Worm (Caenorhabditis elegans) whole organism, L3 larva: ENCODE data around the gene nfya-1.

Source experiments
- R02D3.7 ChIP-seq: fragments of 150-350 bp; optimal IDR thresholded peaks from 2 replicates; lab custom pipeline; 2014; ENCODE audit warnings: missing biosample characterization, missing genetic modification characterization
- ZK546.5 ChIP-seq: sonication (generic microtip); optimal IDR thresholded peaks from 2 replicates; lab custom pipeline; 2017; ENCODE audit warnings: missing biosample characterization, missing genetic modification characterization
- aly-2 ChIP-seq: fragments of 150-350 bp; optimal IDR thresholded peaks from 2 replicates; lab custom pipeline; 2014; ENCODE audit warnings: missing biosample characterization, missing genetic modification characterization
- ama-1 ChIP-seq: fragments of 150-350 bp; optimal IDR thresholded peaks from 2 replicates; lab custom pipeline; 2018
- ceh-16 ChIP-seq: sonication (generic microtip); optimal IDR thresholded peaks from 2 replicates; lab custom pipeline; 2017; ENCODE audit warnings: missing biosample characterization, missing genetic modification characterization
- ceh-28 ChIP-seq: fragments of 150-350 bp; optimal IDR thresholded peaks from 2 replicates; lab custom pipeline; 2014; ENCODE audit warnings: missing biosample characterization, missing genetic modification reagents, missing genetic modification characterization
- ceh-82 ChIP-seq: fragments of 150-350 bp; optimal IDR thresholded peaks from 2 replicates; lab custom pipeline; 2014; ENCODE audit warnings: missing biosample characterization, missing genetic modification characterization
- ceh-9 ChIP-seq: sonication (generic microtip); optimal IDR thresholded peaks from 2 replicates; lab custom pipeline; 2018; ENCODE audit warnings: missing biosample characterization, missing genetic modification characterization
- daf-12 ChIP-seq: fragments of 150-350 bp; optimal IDR thresholded peaks from 2 replicates; lab custom pipeline; 2014; ENCODE audit warnings: missing biosample characterization, missing genetic modification reagents, missing genetic modification characterization
- egl-27 ChIP-seq: sonication (generic microtip); optimal IDR thresholded peaks from 4 replicates; lab custom pipeline; 2017; ENCODE audit warnings: missing biosample characterization, missing genetic modification reagents, missing genetic modification characterization
- egl-5 ChIP-seq: fragments of 150-350 bp; optimal IDR thresholded peaks from 2 replicates; lab custom pipeline; 2017; ENCODE audit warnings: missing biosample characterization, missing genetic modification reagents, missing genetic modification characterization, inconsistent platforms
- elt-1 ChIP-seq: fragments of 150-350 bp; optimal IDR thresholded peaks from 2 replicates; lab custom pipeline; 2014; ENCODE audit warnings: missing biosample characterization, missing genetic modification characterization
- elt-2 ChIP-seq: sonication (generic microtip); optimal IDR thresholded peaks from 2 replicates; lab custom pipeline; 2016; ENCODE audit warnings: missing genetic modification reagents, mild to moderate bottlenecking, missing genetic modification characterization, missing compliant biosample characterization
- elt-3 ChIP-seq, 3 experiments: fragments of 150-350 bp in 1 of 3; sonication (generic microtip) in 2 of 3; optimal IDR thresholded peaks; 2 replicates in 2 of 3; 4 replicates in 1 of 3; lab custom pipeline; 2014 to 2017; ENCODE audit warnings: missing biosample characterization in 3 of 3, missing genetic modification characterization in 3 of 3
- eor-1 ChIP-seq, 2 experiments: fragments of 150-350 bp; optimal IDR thresholded peaks; 2 replicates each; lab custom pipeline; 2014 to 2018; ENCODE audit warnings: missing biosample characterization in 2 of 2, missing genetic modification characterization in 2 of 2
- fkh-10 ChIP-seq: sonication (generic microtip); optimal IDR thresholded peaks from 2 replicates; lab custom pipeline; 2017; ENCODE audit warnings: missing biosample characterization, missing genetic modification reagents, missing genetic modification characterization
- fkh-2 ChIP-seq: fragments of 150-350 bp; optimal IDR thresholded peaks from 2 replicates; lab custom pipeline; 2014; ENCODE audit warnings: missing biosample characterization, missing genetic modification reagents, missing genetic modification characterization
- fos-1 ChIP-seq: fragments of 150-350 bp; optimal IDR thresholded peaks from 2 replicates; lab custom pipeline; 2014; ENCODE audit warnings: missing biosample characterization, missing genetic modification characterization
- hmg-11 ChIP-seq: sonication (generic microtip); optimal IDR thresholded peaks from 2 replicates; lab custom pipeline; 2016; ENCODE audit warnings: missing genetic modification characterization, missing compliant biosample characterization
- jun-1 ChIP-seq: fragments of 150-350 bp; optimal IDR thresholded peaks from 2 replicates; lab custom pipeline; 2014; ENCODE audit warnings: missing biosample characterization, missing genetic modification reagents, missing genetic modification characterization
- lin-15B ChIP-seq: fragments of 150-350 bp; optimal IDR thresholded peaks from 2 replicates; lab custom pipeline; 2014; ENCODE audit warnings: missing biosample characterization, missing genetic modification characterization
- lin-39 ChIP-seq: fragments of 150-350 bp; optimal IDR thresholded peaks from 2 replicates; lab custom pipeline; 2018; ENCODE audit warnings: missing biosample characterization, missing genetic modification reagents, missing genetic modification characterization
- lsy-12 ChIP-seq: sonication (generic microtip); optimal IDR thresholded peaks from 2 replicates; lab custom pipeline; 2016; ENCODE audit warnings: mild to moderate bottlenecking, missing genetic modification characterization, missing compliant biosample characterization
- mdl-1 ChIP-seq: fragments of 150-350 bp; optimal IDR thresholded peaks from 2 replicates; lab custom pipeline; 2014; ENCODE audit warnings: missing biosample characterization, missing genetic modification characterization
- mml-1 ChIP-seq: fragments of 150-350 bp; sonication (generic microtip); optimal IDR thresholded peaks from 3 replicates; lab custom pipeline; 2014; ENCODE audit warnings: missing biosample characterization, missing genetic modification characterization
- nfya-1 ChIP-seq: sonication (generic microtip); optimal IDR thresholded peaks from 2 replicates; lab custom pipeline; 2017; ENCODE audit warnings: missing genetic modification characterization, mild to moderate bottlenecking, missing compliant biosample characterization, antibody characterized with exemption, moderate library complexity; ENCODE audit not compliant: insufficient read depth
- nhr-11 ChIP-seq: fragments of 150-350 bp; optimal IDR thresholded peaks from 2 replicates; lab custom pipeline; 2014; ENCODE audit warnings: missing biosample characterization, missing genetic modification characterization
- nhr-12 ChIP-seq: fragments of 150-350 bp; optimal IDR thresholded peaks from 2 replicates; lab custom pipeline; 2014; ENCODE audit warnings: missing biosample characterization, missing genetic modification characterization
- nhr-23 ChIP-seq: fragments of 150-350 bp; optimal IDR thresholded peaks from 2 replicates; lab custom pipeline; 2014; ENCODE audit warnings: missing biosample characterization, missing genetic modification reagents, missing genetic modification characterization
- nhr-237 ChIP-seq: fragments of 150-350 bp; optimal IDR thresholded peaks from 2 replicates; lab custom pipeline; 2014; ENCODE audit warnings: missing biosample characterization, missing genetic modification characterization
- nhr-25 ChIP-seq: sonication (generic microtip); optimal IDR thresholded peaks from 2 replicates; lab custom pipeline; 2017; ENCODE audit warnings: missing biosample characterization, missing genetic modification characterization
- nhr-28 ChIP-seq: fragments of 150-350 bp; optimal IDR thresholded peaks from 2 replicates; lab custom pipeline; 2014; ENCODE audit warnings: missing biosample characterization, missing genetic modification characterization
- nhr-43 ChIP-seq: sonication (generic microtip); optimal IDR thresholded peaks from 2 replicates; lab custom pipeline; 2016; ENCODE audit warnings: mild to moderate bottlenecking, missing genetic modification characterization, missing compliant biosample characterization; ENCODE audit not compliant: poor library complexity, severe bottlenecking
- nhr-67 ChIP-seq: fragments of 150-350 bp; optimal IDR thresholded peaks from 2 replicates; lab custom pipeline; 2014; ENCODE audit warnings: missing biosample characterization, missing genetic modification characterization
- nhr-76 ChIP-seq: fragments of 150-350 bp; sonication (generic microtip); optimal IDR thresholded peaks from 5 replicates; lab custom pipeline; 2014; ENCODE audit warnings: missing biosample characterization, missing genetic modification characterization
- nhr-77 ChIP-seq: fragments of 150-350 bp; optimal IDR thresholded peaks from 2 replicates; lab custom pipeline; 2014; ENCODE audit warnings: missing biosample characterization, missing genetic modification characterization
- pha-4 ChIP-seq: fragments of 150-350 bp; optimal IDR thresholded peaks from 2 replicates; lab custom pipeline; 2014; ENCODE audit warnings: missing biosample characterization, missing genetic modification reagents, missing genetic modification characterization
- pqm-1 ChIP-seq: fragments of 150-350 bp; optimal IDR thresholded peaks from 2 replicates; lab custom pipeline; 2017; ENCODE audit warnings: missing biosample characterization, missing genetic modification characterization, inconsistent platforms
- sea-2 ChIP-seq: fragments of 150-350 bp; sonication (generic microtip); optimal IDR thresholded peaks from 4 replicates; lab custom pipeline; 2014; ENCODE audit warnings: missing biosample characterization, missing genetic modification reagents, missing genetic modification characterization
- skn-1 ChIP-seq: fragments of 150-350 bp; optimal IDR thresholded peaks from 2 replicates; lab custom pipeline; 2014; ENCODE audit warnings: missing biosample characterization, missing genetic modification characterization
- snpc-4 ChIP-seq: fragments of 150-350 bp; optimal IDR thresholded peaks from 2 replicates; lab custom pipeline; 2014; ENCODE audit warnings: missing biosample characterization, missing genetic modification characterization
- tbx-2 ChIP-seq: sonication (generic microtip); optimal IDR thresholded peaks from 2 replicates; lab custom pipeline; 2016; ENCODE audit warnings: mild to moderate bottlenecking, missing genetic modification characterization, missing compliant biosample characterization
- unc-39 ChIP-seq: sonication (generic microtip); optimal IDR thresholded peaks from 4 replicates; lab custom pipeline; 2017; ENCODE audit warnings: missing biosample characterization, missing genetic modification characterization
- unc-62 ChIP-seq: fragments of 150-350 bp; sonication (generic microtip); optimal IDR thresholded peaks from 4 replicates; lab custom pipeline; 2014; ENCODE audit warnings: missing biosample characterization, missing genetic modification reagents, missing genetic modification characterization
- zag-1 ChIP-seq: fragments of 150-350 bp; optimal IDR thresholded peaks from 2 replicates; lab custom pipeline; 2014; ENCODE audit warnings: missing biosample characterization, missing genetic modification characterization
- ztf-11 ChIP-seq: fragments of 150-350 bp; optimal IDR thresholded peaks from 2 replicates; lab custom pipeline; 2014; ENCODE audit warnings: missing biosample characterization, missing genetic modification characterization
- ztf-4 ChIP-seq: fragments of 150-350 bp; optimal IDR thresholded peaks from 2 replicates; lab custom pipeline; 2014; ENCODE audit warnings: missing biosample characterization, missing genetic modification characterization

The nfya-1 gene

DNA sequence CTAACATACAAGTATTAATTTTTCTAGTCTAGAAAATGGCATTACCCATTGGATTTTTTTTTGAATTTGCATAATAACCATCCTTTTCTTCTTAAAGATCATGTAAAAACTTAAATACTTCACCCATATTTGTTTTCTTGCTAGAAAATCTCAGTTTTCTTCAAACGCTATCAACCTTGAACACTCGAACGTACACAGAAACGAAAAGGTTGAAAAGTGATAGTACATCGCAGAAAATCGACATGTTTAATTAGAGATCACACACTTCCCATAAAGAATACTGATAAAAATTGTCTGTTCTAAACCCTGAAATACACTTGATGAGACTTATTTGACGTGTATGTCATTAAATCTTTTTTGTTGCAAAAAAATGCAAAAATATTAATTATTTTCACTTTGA lies 19.1 kb downstream of the nfya-1 start, which contains the start of gene F55G7.4:
Gene F55G7.4, plus strand, starts transcription at position 301 of the 400 bp plus-strand sequence.
- TF ChIP-seq egl-27 = no peak
- no peak for TF ChIP-seq snpc-4 (tag; lab: Kevin White, UChicago)
- no peak for TF ChIP-seq ceh-16
- TF ChIP-seq pha-4 (tag; lab: Kevin White, UChicago) = no peak
- TF ChIP-seq fkh-2 (tag; lab: Kevin White, UChicago) = no peak
- TF ChIP-seq elt-3 (tag; optimal IDR thresholded peaks at IDR 0.05; lab: Kevin White, UChicago) = no peak
- no peak for TF ChIP-seq nhr-67 (tag; lab: Kevin White, UChicago)
- TF ChIP-seq mdl-1 (tag; lab: Kevin White, UChicago) = no peak
- no peak for TF ChIP-seq aly-2
- TF ChIP-seq nhr-237 (tag; lab: Kevin White, UChicago) = no peak
- no peak for TF ChIP-seq R02D3.7 (tag; lab: Kevin White, UChicago)
- TF ChIP-seq mml-1 (tag; lab: Kevin White, UChicago) = no peak
- TF ChIP-seq ztf-11 (tag; lab: Kevin White, UChicago) = no peak
- TF ChIP-seq nfya-1 (tag; lab: Kevin White, UChicago) = no peak
- no peak for TF ChIP-seq nhr-11 (tag; lab: Kevin White, UChicago)
- TF ChIP-seq daf-12 (tag; lab: Kevin White, UChicago) = no peak

DNA sequence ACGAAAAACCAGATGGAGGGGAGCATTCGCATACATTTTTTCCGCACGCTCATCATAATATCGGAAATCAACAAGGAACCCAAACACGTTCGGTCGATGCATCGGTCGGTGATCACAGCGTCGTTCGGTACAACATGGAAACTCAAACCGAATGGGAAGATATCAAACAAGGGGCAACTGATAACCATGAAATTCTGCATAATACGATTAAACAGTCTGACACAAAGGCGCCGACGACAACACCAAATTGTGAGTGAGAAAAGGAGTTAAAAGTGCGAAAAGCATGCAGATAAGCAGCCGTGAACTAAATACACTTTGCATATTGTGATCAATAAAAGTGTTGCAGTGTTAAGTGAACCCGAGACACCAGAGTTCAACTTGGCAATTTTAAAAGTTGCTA lies 21.4 kb downstream of the nfya-1 start:
- TF ChIP-seq elt-2 (peak; percentile 77), lin-15B (no peak), sea-2 (no peak), pqm-1 (tag; lab: Kevin White, UChicago) (peak; percentile 3)
- TF ChIP-seq, all 47 proteins: peak for 2

ce11 chrX:11924158-11924557 lies 22.5 kb downstream of the nfya-1 start, which contains the start of gene F55G7.1:
F55G7.1 (plus strand) TSS chrX:11924433.
- TF ChIP-seq tbx-2 (tag; lab: Kevin White, UChicago) = peak; percentile 66
- no peak for TF ChIP-seq lin-15B
- no peak for TF ChIP-seq pqm-1 (tag; lab: Kevin White, UChicago)
- TF ChIP-seq elt-2 = peak; percentile 28
- peak; percentile 9 for TF ChIP-seq lsy-12
- TF ChIP-seq elt-3 (tag; optimal IDR thresholded peaks at IDR 0.05; lab: Kevin White, UChicago) = peak in 1 of 3 experiments; percentile 37
- no peak for TF ChIP-seq mml-1 (tag; lab: Kevin White, UChicago)
- no peak for TF ChIP-seq lin-39 (tag; lab: Kevin White, UChicago)
- TF ChIP-seq unc-39 (tag; lab: Kevin White, UChicago) = no peak
- TF ChIP-seq sea-2 = no peak
- peak; percentile 25 for TF ChIP-seq nfya-1 (tag; lab: Kevin White, UChicago)
- no peak for TF ChIP-seq ceh-9 (tag; lab: Kevin White, UChicago)
- no peak for TF ChIP-seq ceh-16
- TF ChIP-seq hmg-11 (tag; lab: Kevin White, UChicago) = peak; percentile 20
- no peak for TF ChIP-seq nhr-23 (tag; lab: Kevin White, UChicago)
- no peak for TF ChIP-seq fkh-10 (GFP tag; lab: Kevin White, UChicago)
- TF ChIP-seq nhr-77 = peak; percentile 82
- no peak for TF ChIP-seq zag-1 (tag; lab: Kevin White, UChicago)
- TF ChIP-seq jun-1 = peak; percentile 20
- no peak for TF ChIP-seq mdl-1 (tag; lab: Kevin White, UChicago)
- TF ChIP-seq fos-1 (tag; lab: Kevin White, UChicago) = no peak
- TF ChIP-seq eor-1 (tag; optimal IDR thresholded peaks at IDR 0.05; lab: Kevin White, UChicago) = no peak
- no peak for TF ChIP-seq unc-62
- no peak for TF ChIP-seq nhr-76 (tag; lab: Kevin White, UChicago)
- TF ChIP-seq ztf-4 (tag; lab: Kevin White, UChicago) = no peak
- TF ChIP-seq nhr-43 (tag; lab: Kevin White, UChicago) = peak; percentile 71
- no peak for TF ChIP-seq nhr-67 (tag; lab: Kevin White, UChicago)
- peak; percentile 19 for TF ChIP-seq skn-1
- no peak for TF ChIP-seq elt-1 (tag; lab: Kevin White, UChicago)
- no peak for TF ChIP-seq egl-5
- peak; percentile 83 for TF ChIP-seq nhr-25 (tag; lab: Kevin White, UChicago)
- TF ChIP-seq nhr-28 (tag; lab: Kevin White, UChicago) = no peak
- no peak for TF ChIP-seq ztf-11 (tag; lab: Kevin White, UChicago)
- TF ChIP-seq nhr-237 (tag; lab: Kevin White, UChicago) = no peak
- TF ChIP-seq ceh-28 = peak; percentile 74
- TF ChIP-seq daf-12 (tag; lab: Kevin White, UChicago) = no peak
- no peak for TF ChIP-seq ZK546.5 (tag; lab: Kevin White, UChicago)
- TF ChIP-seq fkh-2 (tag; lab: Kevin White, UChicago) = no peak
- TF ChIP-seq nhr-11 (tag; lab: Kevin White, UChicago) = no peak
- TF ChIP-seq ama-1 (lab: Kevin White, UChicago) = no peak
- peak; percentile 43 for TF ChIP-seq ceh-82 (tag; lab: Kevin White, UChicago)
- peak; percentile 86 for TF ChIP-seq snpc-4 (tag; lab: Kevin White, UChicago)
- TF ChIP-seq aly-2 = no peak
- no peak for TF ChIP-seq egl-27
- no peak for TF ChIP-seq R02D3.7 (tag; lab: Kevin White, UChicago)
- TF ChIP-seq nhr-12 = no peak
- TF ChIP-seq pha-4 (tag; lab: Kevin White, UChicago) = no peak
